Worm (Caenorhabditis elegans) whole organism, L3 larva: ENCODE results near the gene pgl-1.

Experiments used
- R02D3.7 ChIP-seq: fragments of 150-350 bp; optimal IDR thresholded peaks from 2 replicates; lab custom pipeline; 2014; ENCODE audit warnings: missing biosample characterization, missing genetic modification characterization
- ZK546.5 ChIP-seq: sonication (generic microtip); optimal IDR thresholded peaks from 2 replicates; lab custom pipeline; 2017; ENCODE audit warnings: missing biosample characterization, missing genetic modification characterization
- aly-2 ChIP-seq: fragments of 150-350 bp; optimal IDR thresholded peaks from 2 replicates; lab custom pipeline; 2014; ENCODE audit warnings: missing biosample characterization, missing genetic modification characterization
- ceh-16 ChIP-seq: sonication (generic microtip); optimal IDR thresholded peaks from 2 replicates; lab custom pipeline; 2017; ENCODE audit warnings: missing biosample characterization, missing genetic modification characterization
- ceh-28 ChIP-seq: fragments of 150-350 bp; optimal IDR thresholded peaks from 2 replicates; lab custom pipeline; 2014; ENCODE audit warnings: missing biosample characterization, missing genetic modification reagents, missing genetic modification characterization
- ceh-82 ChIP-seq: fragments of 150-350 bp; optimal IDR thresholded peaks from 2 replicates; lab custom pipeline; 2014; ENCODE audit warnings: missing biosample characterization, missing genetic modification characterization
- ceh-9 ChIP-seq: sonication (generic microtip); optimal IDR thresholded peaks from 2 replicates; lab custom pipeline; 2018; ENCODE audit warnings: missing biosample characterization, missing genetic modification characterization
- egl-27 ChIP-seq: sonication (generic microtip); optimal IDR thresholded peaks from 4 replicates; lab custom pipeline; 2017; ENCODE audit warnings: missing biosample characterization, missing genetic modification reagents, missing genetic modification characterization
- egl-5 ChIP-seq: fragments of 150-350 bp; optimal IDR thresholded peaks from 2 replicates; lab custom pipeline; 2017; ENCODE audit warnings: missing biosample characterization, missing genetic modification reagents, missing genetic modification characterization, inconsistent platforms
- elt-1 ChIP-seq: fragments of 150-350 bp; optimal IDR thresholded peaks from 2 replicates; lab custom pipeline; 2014; ENCODE audit warnings: missing biosample characterization, missing genetic modification characterization
- elt-3 ChIP-seq, 3 experiments: fragments of 150-350 bp in 1 of 3; sonication (generic microtip) in 2 of 3; optimal IDR thresholded peaks; 2 replicates in 2 of 3; 4 replicates in 1 of 3; lab custom pipeline; 2014 to 2017; ENCODE audit warnings: missing biosample characterization in 3 of 3, missing genetic modification characterization in 3 of 3
- fkh-10 ChIP-seq: sonication (generic microtip); optimal IDR thresholded peaks from 2 replicates; lab custom pipeline; 2017; ENCODE audit warnings: missing biosample characterization, missing genetic modification reagents, missing genetic modification characterization
- fkh-2 ChIP-seq: fragments of 150-350 bp; optimal IDR thresholded peaks from 2 replicates; lab custom pipeline; 2014; ENCODE audit warnings: missing biosample characterization, missing genetic modification reagents, missing genetic modification characterization
- fos-1 ChIP-seq: fragments of 150-350 bp; optimal IDR thresholded peaks from 2 replicates; lab custom pipeline; 2014; ENCODE audit warnings: missing biosample characterization, missing genetic modification characterization
- hmg-11 ChIP-seq: sonication (generic microtip); optimal IDR thresholded peaks from 2 replicates; lab custom pipeline; 2016; ENCODE audit warnings: missing genetic modification characterization, missing compliant biosample characterization
- lin-15B ChIP-seq: fragments of 150-350 bp; optimal IDR thresholded peaks from 2 replicates; lab custom pipeline; 2014; ENCODE audit warnings: missing biosample characterization, missing genetic modification characterization
- lin-39 ChIP-seq: fragments of 150-350 bp; optimal IDR thresholded peaks from 2 replicates; lab custom pipeline; 2018; ENCODE audit warnings: missing biosample characterization, missing genetic modification reagents, missing genetic modification characterization
- lsy-12 ChIP-seq: sonication (generic microtip); optimal IDR thresholded peaks from 2 replicates; lab custom pipeline; 2016; ENCODE audit warnings: mild to moderate bottlenecking, missing genetic modification characterization, missing compliant biosample characterization
- nfya-1 ChIP-seq: sonication (generic microtip); optimal IDR thresholded peaks from 2 replicates; lab custom pipeline; 2017; ENCODE audit warnings: missing genetic modification characterization, mild to moderate bottlenecking, missing compliant biosample characterization, antibody characterized with exemption, moderate library complexity; ENCODE audit not compliant: insufficient read depth
- nhr-12 ChIP-seq: fragments of 150-350 bp; optimal IDR thresholded peaks from 2 replicates; lab custom pipeline; 2014; ENCODE audit warnings: missing biosample characterization, missing genetic modification characterization
- nhr-23 ChIP-seq: fragments of 150-350 bp; optimal IDR thresholded peaks from 2 replicates; lab custom pipeline; 2014; ENCODE audit warnings: missing biosample characterization, missing genetic modification reagents, missing genetic modification characterization
- nhr-237 ChIP-seq: fragments of 150-350 bp; optimal IDR thresholded peaks from 2 replicates; lab custom pipeline; 2014; ENCODE audit warnings: missing biosample characterization, missing genetic modification characterization
- nhr-25 ChIP-seq: sonication (generic microtip); optimal IDR thresholded peaks from 2 replicates; lab custom pipeline; 2017; ENCODE audit warnings: missing biosample characterization, missing genetic modification characterization
- nhr-28 ChIP-seq: fragments of 150-350 bp; optimal IDR thresholded peaks from 2 replicates; lab custom pipeline; 2014; ENCODE audit warnings: missing biosample characterization, missing genetic modification characterization
- nhr-43 ChIP-seq: sonication (generic microtip); optimal IDR thresholded peaks from 2 replicates; lab custom pipeline; 2016; ENCODE audit warnings: mild to moderate bottlenecking, missing genetic modification characterization, missing compliant biosample characterization; ENCODE audit not compliant: poor library complexity, severe bottlenecking
- pha-4 ChIP-seq: fragments of 150-350 bp; optimal IDR thresholded peaks from 2 replicates; lab custom pipeline; 2014; ENCODE audit warnings: missing biosample characterization, missing genetic modification reagents, missing genetic modification characterization
- skn-1 ChIP-seq: fragments of 150-350 bp; optimal IDR thresholded peaks from 2 replicates; lab custom pipeline; 2014; ENCODE audit warnings: missing biosample characterization, missing genetic modification characterization
- snpc-4 ChIP-seq: fragments of 150-350 bp; optimal IDR thresholded peaks from 2 replicates; lab custom pipeline; 2014; ENCODE audit warnings: missing biosample characterization, missing genetic modification characterization
- tbx-2 ChIP-seq: sonication (generic microtip); optimal IDR thresholded peaks from 2 replicates; lab custom pipeline; 2016; ENCODE audit warnings: mild to moderate bottlenecking, missing genetic modification characterization, missing compliant biosample characterization
- zag-1 ChIP-seq: fragments of 150-350 bp; optimal IDR thresholded peaks from 2 replicates; lab custom pipeline; 2014; ENCODE audit warnings: missing biosample characterization, missing genetic modification characterization
- ztf-4 ChIP-seq: fragments of 150-350 bp; optimal IDR thresholded peaks from 2 replicates; lab custom pipeline; 2014; ENCODE audit warnings: missing biosample characterization, missing genetic modification characterization

pgl-1 gene

DNA sequence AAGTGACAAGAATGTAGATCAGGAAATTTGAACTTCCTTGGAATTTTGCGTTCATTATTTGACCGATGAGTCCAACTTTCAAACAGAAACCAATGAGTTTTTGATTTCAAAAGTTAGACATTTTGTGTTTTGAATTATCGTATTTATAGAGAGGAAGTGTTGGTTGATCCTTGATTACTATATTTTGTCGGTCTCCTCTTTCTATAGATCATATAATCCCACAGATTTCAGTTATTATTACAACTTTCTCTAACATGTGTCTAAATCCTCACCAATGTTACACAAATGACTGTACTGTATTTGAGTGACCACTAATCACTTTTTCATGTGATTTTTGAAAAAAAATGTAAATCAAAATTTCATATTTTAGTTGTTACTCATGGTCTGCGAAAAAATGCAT is 12.6 kb downstream of the pgl-1 start, which contains the start of gene B0478.3:
Gene B0478.3 (minus strand): TSS at position 101 of the 400 bp plus-strand sequence.
- no peak for TF ChIP-seq elt-3 (tag; optimal IDR thresholded peaks at IDR 0.05; lab: Kevin White, UChicago)
- no peak for TF ChIP-seq nhr-12
- TF ChIP-seq R02D3.7 (tag; lab: Kevin White, UChicago) = no peak
- TF ChIP-seq aly-2 = no peak
- no peak for TF ChIP-seq nhr-23 (tag; lab: Kevin White, UChicago)
- no peak for TF ChIP-seq ceh-28 (tag; lab: Kevin White, UChicago)
- TF ChIP-seq lsy-12 = no peak
- no peak for TF ChIP-seq nhr-43
- no peak for TF ChIP-seq fos-1 (tag; lab: Kevin White, UChicago)

DNA sequence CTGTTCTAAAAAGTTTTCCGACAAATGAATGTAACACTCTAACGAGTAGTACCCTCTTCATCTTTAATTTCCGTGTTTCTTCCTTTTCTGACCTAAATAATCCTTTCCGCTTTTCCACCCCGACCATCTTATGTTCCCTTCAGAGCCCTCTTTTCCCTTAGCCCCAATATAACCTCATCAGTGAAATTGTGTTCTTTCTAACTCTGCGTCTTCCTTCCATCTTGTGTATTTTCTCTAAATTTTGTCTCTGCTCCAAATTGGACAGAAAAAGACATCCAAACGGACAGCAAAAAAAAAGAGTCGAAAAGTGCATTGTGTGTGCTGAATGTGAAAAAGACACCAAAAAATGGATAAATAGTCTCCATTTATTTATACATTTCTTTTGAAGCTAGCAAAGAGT is 17.6 kb downstream of the pgl-1 start:
- peak; percentile 46 for TF ChIP-seq hmg-11 (tag; lab: Kevin White, UChicago)
- no peak for TF ChIP-seq ceh-82
- TF ChIP-seq lsy-12 = no peak
- TF ChIP-seq nfya-1 (tag; lab: Kevin White, UChicago) = peak; percentile 47
- no peak for TF ChIP-seq nhr-237 (tag; lab: Kevin White, UChicago)

DNA sequence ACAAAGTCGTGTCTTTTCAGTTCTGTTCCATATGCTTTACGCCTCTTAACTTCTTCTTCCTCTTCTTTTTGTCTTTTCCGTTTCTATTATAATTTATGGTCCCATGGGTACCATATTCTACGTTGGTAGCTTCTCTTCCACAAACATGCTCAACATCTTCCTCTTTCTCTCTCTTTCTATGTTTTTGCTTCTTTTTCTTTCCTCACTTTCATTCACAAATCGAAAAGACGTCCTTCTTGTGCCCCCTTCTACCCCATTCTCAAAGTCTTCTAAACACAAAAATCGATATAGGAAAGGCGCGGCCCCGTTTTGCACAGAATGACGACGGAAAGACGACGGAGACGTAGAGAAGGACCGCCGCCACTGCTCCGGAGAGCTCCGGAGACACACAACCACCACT is 18.4 kb downstream of the pgl-1 start:
- peak; percentile 2 for TF ChIP-seq ceh-28 (tag; lab: Kevin White, UChicago)
- no peak for TF ChIP-seq egl-5 (tag; lab: Kevin White, UChicago)
- TF ChIP-seq fkh-2 (tag; lab: Kevin White, UChicago) = no peak
- no peak for TF ChIP-seq ceh-9
- no peak for TF ChIP-seq pha-4 (tag; lab: Kevin White, UChicago)
- TF ChIP-seq nhr-23 (tag; lab: Kevin White, UChicago) = no peak
- TF ChIP-seq nfya-1 (tag; lab: Kevin White, UChicago) = peak; percentile 62
- TF ChIP-seq egl-27 (tag; lab: Kevin White, UChicago) = no peak
- TF ChIP-seq elt-3 (tag; optimal IDR thresholded peaks at IDR 0.05; lab: Kevin White, UChicago) = no peak
- TF ChIP-seq tbx-2 (tag; lab: Kevin White, UChicago) = no peak
- TF ChIP-seq aly-2 = no peak
- no peak for TF ChIP-seq nhr-28 (tag; lab: Kevin White, UChicago)
- TF ChIP-seq ZK546.5 (tag; lab: Kevin White, UChicago) = no peak
- TF ChIP-seq R02D3.7 (tag; lab: Kevin White, UChicago) = no peak
- TF ChIP-seq elt-1 (tag; lab: Kevin White, UChicago) = peak; percentile 35
- no peak for TF ChIP-seq snpc-4 (tag; lab: Kevin White, UChicago)
- TF ChIP-seq zag-1 (tag; lab: Kevin White, UChicago) = no peak
- TF ChIP-seq lin-39 (tag; lab: Kevin White, UChicago) = peak; percentile 50

DNA sequence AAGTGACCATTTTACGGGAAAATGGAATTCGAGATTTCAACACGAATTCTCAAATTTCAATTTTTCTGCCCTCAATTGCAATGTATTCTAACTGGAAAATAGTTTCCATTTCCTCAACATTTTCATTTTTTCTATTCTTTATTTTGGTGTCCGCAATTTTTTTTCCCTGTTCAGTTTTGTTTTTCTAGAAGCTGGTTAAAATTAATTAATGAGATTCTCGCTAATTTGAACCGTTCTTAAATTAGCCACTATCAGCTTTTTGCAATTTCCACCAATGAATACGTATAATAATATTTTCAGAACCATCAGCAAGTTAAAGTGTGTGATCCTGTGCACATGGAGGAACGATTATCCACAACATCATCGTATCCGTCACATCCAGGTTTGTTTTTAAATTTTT is 19.8 kb downstream of the pgl-1 start, which contains the start of gene jnk-1:
Gene jnk-1 (plus strand): TSS at position 301 of the 400 bp plus-strand sequence.
- no peak for TF ChIP-seq zag-1 (tag; lab: Kevin White, UChicago)
- TF ChIP-seq egl-27 (tag; lab: Kevin White, UChicago) = no peak
- no peak for TF ChIP-seq ztf-4
- TF ChIP-seq ceh-16 (tag; lab: Kevin White, UChicago) = no peak
- TF ChIP-seq nfya-1 (tag; lab: Kevin White, UChicago) = no peak
- no peak for TF ChIP-seq nhr-12
- TF ChIP-seq nhr-25 (tag; lab: Kevin White, UChicago) = no peak

DNA sequence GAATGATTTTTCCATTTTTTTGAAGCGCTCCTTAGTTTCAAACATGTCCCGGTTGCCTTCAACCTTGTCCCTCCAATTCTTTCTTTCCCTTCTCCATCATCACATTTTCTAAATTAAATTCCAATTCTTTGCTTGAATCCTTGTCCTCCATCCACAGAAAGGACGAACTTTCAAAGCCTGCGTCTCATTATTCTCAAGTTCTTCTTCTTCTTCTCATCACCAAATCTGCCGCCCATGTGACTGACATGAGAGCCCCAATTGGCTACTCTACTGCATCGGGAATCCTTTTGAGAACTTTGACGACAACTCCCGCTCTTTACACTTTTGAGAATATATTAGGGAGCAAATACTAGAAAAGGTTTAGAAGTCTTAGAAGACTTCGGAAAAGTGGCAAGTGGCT is 20.4 kb downstream of the pgl-1 start:
- peak; percentile 78 for TF ChIP-seq nfya-1 (tag; lab: Kevin White, UChicago)
- no peak for TF ChIP-seq ceh-82
- TF ChIP-seq fkh-10 (GFP tag; lab: Kevin White, UChicago) = peak; percentile 92

DNA sequence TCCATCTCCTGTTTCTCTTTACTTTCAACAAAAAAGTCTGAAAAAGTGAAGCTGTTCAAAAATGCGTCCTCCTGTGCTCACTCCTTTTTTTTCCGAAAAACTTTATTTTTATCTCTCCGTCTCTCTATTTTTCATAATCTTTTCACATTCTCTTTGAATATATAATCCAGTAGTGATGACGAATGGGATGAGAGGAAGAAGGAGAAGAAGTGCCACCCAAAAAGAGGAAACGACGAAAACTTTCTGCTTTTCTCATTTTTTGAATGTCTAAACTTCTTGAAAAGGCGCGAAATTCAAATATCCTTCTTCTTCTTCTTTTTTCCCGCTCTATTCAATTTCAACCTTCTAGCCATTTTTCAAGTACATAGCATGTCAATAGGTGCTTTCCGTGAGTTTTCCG is 22.4 kb downstream of the pgl-1 start:
- TF ChIP-seq lin-15B (peak; percentile 13), nhr-12 (no peak), nhr-23 (tag; lab: Kevin White, UChicago) (no peak), skn-1 (tag; lab: Kevin White, UChicago) (no peak), nfya-1 (tag; lab: Kevin White, UChicago) (peak; percentile 23), fkh-10 (GFP tag; lab: Kevin White, UChicago) (peak; percentile 90), elt-3 (tag; optimal IDR thresholded peaks at IDR 0.05; lab: Kevin White, UChicago) (no peak), egl-5 (tag; lab: Kevin White, UChicago) (no peak)
